Worm (Caenorhabditis elegans): Measurements from ENCODE around the gene pdr-1.

The pdr-1 gene

ce11 chrIII:13755689-13756088 lies 15.6 kb upstream of the pdr-1 start, which contains the start of gene toca-2:
TSS of gene toca-2 (plus strand) at chrIII:13755896.
- TF ChIP-seq dao-5 (tag; optimal IDR thresholded peaks at IDR 0.05) (no peak), W03F9.2 (tag; optimal IDR thresholded peaks at IDR 0.05) (peak; percentile 19), him-1 (tag; optimal IDR thresholded peaks at IDR 0.05) (no peak)

- TF ChIP-seq him-1 (tag; optimal IDR thresholded peaks at IDR 0.05), result no peak
- TF ChIP-seq dao-5 (tag; optimal IDR thresholded peaks at IDR 0.05), result no peak
- TF ChIP-seq W03F9.2 (tag; optimal IDR thresholded peaks at IDR 0.05), result no peak
These were observed 11.6 kb upstream of the pdr-1 start for ce11 chrIII:13759691-13760090.

DNA sequence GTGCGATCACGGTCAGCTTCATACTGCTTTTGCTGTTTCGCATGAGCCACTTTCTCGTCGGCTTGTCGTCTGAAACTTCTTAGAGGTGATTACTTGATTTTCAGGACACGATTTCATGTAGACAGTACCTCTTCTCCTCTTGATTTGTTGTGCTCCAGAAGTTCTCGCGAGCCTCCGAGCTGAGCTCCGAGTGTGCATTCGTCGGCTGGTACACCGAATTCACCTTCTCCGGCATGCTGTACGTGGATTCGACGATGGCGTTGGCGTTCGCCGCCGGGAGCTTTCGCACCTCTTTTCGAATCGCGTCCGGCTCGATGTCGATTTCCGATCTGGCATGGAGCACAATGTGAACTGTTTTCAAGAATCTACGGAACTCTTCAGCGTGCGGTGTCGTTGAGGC lies 10.3 kb upstream of the pdr-1 start:
- no peak for TF ChIP-seq dao-5 (tag; optimal IDR thresholded peaks at IDR 0.05)
- TF ChIP-seq W03F9.2 (tag; optimal IDR thresholded peaks at IDR 0.05), result no peak
- TF ChIP-seq him-1 (tag; optimal IDR thresholded peaks at IDR 0.05), result no peak

DNA sequence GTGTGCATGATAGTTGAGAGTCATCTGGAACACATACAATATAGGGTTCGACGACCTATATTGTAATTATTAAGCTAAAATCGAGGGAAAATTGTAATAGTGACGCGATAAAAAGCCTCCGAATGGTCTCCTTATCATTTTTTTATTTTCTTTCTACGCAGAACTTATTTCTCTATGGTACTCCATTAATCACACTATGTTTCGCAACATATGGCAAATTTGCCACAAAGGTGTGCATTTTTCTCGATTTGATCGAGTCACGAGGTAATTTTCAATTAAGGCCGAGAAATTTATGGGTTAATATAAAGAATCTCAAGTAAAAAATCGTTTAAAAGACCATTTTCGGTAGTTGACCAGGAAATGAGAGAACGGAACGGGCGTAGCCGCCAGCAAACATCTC lies 9.3 kb upstream of the pdr-1 start, which contains the start of gene dbn-1:
Gene dbn-1 (minus strand): TSS at position 24 of the 400 bp plus-strand sequence.
- TF ChIP-seq dao-5 (tag; optimal IDR thresholded peaks at IDR 0.05), result no peak
- no peak for TF ChIP-seq W03F9.2 (tag; optimal IDR thresholded peaks at IDR 0.05)
- no peak for TF ChIP-seq him-1 (tag; optimal IDR thresholded peaks at IDR 0.05)

- TF ChIP-seq him-1 (tag; optimal IDR thresholded peaks at IDR 0.05), result no peak
- TF ChIP-seq W03F9.2 (tag; optimal IDR thresholded peaks at IDR 0.05), result no peak
- TF ChIP-seq dao-5 (tag; optimal IDR thresholded peaks at IDR 0.05), result no peak
These were observed 7.8 kb upstream of the pdr-1 start for ce11 chrIII:13763260-13764112.

DNA sequence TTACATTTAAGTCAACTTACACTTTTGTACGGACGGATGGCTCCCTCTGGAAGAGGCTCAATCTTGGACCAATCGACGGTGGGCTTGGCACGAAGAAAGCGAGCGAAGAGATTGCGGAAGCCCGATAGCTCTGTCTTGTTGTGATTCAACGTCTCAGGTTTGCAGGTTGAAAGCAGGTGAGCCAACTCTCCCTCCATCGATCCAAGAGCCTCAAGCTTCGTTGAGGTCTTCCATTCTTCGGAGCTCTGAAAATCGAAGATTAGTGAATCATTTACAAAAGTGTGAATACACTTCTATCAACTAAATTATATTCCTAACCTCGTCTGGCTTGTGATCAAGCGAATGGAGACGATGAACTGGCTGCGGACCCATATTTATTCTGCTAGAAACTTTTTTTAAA lies 5.5 kb upstream of the pdr-1 start:
- TF ChIP-seq him-1 (tag; optimal IDR thresholded peaks at IDR 0.05) (no peak), dao-5 (tag; optimal IDR thresholded peaks at IDR 0.05) (no peak), W03F9.2 (tag; optimal IDR thresholded peaks at IDR 0.05) (no peak)

ce11 chrIII:13766704-13767323 lies 4.5 kb upstream of the pdr-1 start:
- TF ChIP-seq W03F9.2 (tag; optimal IDR thresholded peaks at IDR 0.05) (no peak), dao-5 (tag; optimal IDR thresholded peaks at IDR 0.05) (no peak), him-1 (tag; optimal IDR thresholded peaks at IDR 0.05) (no peak)

DNA sequence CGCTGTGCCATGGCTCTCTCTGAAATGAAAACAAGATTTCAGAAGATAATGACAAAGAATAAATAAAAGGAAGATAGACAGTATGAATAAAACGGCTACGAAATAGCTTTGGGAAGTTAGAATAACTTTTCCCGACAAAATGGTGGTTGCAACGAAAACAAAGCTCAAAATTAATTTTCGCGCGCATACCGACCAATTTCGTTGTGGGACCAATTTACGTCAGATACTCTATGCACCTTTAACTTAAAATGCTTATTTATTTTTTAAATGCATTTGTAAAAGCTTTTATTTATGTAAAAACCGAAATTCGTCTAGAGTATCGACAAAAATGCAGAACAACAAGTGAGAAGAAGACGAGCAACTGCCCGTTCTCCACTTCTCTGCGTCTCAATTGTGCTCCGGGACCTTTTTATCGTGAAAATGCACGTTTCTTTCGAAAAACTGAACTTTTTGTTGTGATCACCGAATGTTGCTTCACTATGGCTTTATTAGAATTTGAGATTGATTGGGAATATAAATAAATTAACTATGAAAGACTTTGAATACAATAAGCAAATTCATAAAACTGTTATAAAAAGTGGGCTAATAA lies 3.1 kb upstream of the pdr-1 start, which contains the start of gene rml-1:
Gene rml-1 (minus strand): TSS at position 19 of the 589 bp plus-strand sequence.
- TF ChIP-seq W03F9.2 (tag; optimal IDR thresholded peaks at IDR 0.05) (no peak), dao-5 (tag; optimal IDR thresholded peaks at IDR 0.05) (no peak), him-1 (tag; optimal IDR thresholded peaks at IDR 0.05) (no peak)

DNA sequence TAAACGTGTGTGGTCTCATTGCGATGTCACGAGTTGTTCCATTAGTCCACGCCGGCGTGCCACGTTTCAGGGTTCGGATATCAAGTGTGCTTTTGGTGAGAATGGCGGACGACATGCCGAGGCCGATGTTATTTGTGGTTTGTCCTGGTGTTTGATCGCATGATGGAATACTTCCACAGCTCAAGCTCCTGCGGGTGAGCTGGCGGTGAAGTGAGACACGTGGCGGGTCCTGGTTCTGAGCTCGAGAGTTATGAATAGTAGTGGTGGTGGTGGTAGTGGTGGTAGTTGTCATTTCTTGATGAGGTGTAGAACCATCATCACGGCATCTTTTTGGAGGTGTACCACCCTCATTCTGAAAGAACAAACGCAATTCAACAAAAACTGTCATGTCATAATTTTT lies 1.3 kb upstream of the pdr-1 start:
- TF ChIP-seq dao-5 (tag; optimal IDR thresholded peaks at IDR 0.05), result no peak
- no peak for TF ChIP-seq W03F9.2 (tag; optimal IDR thresholded peaks at IDR 0.05)
- TF ChIP-seq him-1 (tag; optimal IDR thresholded peaks at IDR 0.05), result no peak

DNA sequence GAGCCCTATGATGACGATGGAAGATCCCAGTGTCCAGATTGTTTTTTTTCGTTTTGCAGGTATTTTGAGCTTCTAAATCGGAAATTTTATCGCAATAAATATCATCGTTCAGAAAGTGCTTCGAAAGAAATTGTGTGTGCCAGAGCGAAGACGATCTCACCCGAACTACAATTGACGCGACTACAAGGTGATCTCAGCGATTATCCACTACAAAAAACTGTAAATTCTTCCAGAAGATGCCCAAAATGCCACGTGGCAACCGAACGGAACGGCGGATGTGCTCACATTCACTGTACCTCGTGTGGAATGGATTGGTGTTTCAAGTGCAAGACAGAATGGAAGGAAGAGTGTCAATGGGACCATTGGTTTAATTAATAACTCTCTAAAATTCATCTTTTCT lies 1.6 kb downstream of the pdr-1 start, which contains the start of gene mdt-29:
Gene mdt-29 (plus strand): TSS at position 301 of the 400 bp plus-strand sequence.
- TF ChIP-seq W03F9.2 (tag; optimal IDR thresholded peaks at IDR 0.05), result no peak
- no peak for TF ChIP-seq him-1 (tag; optimal IDR thresholded peaks at IDR 0.05)
- TF ChIP-seq dao-5 (tag; optimal IDR thresholded peaks at IDR 0.05), result no peak

- TF ChIP-seq him-1 (tag; optimal IDR thresholded peaks at IDR 0.05) (no peak), W03F9.2 (tag; optimal IDR thresholded peaks at IDR 0.05) (no peak), dao-5 (tag; optimal IDR thresholded peaks at IDR 0.05) (no peak)
These were observed 7.5 kb downstream of the pdr-1 start for ce11 chrIII:13778816-13779215.

- TF ChIP-seq him-1 (tag; optimal IDR thresholded peaks at IDR 0.05), result no peak
- no peak for TF ChIP-seq dao-5 (tag; optimal IDR thresholded peaks at IDR 0.05)
- no peak for TF ChIP-seq W03F9.2 (tag; optimal IDR thresholded peaks at IDR 0.05)
These were observed 8.2 kb downstream of the pdr-1 start for ce11 chrIII:13779360-13780093.

ce11 chrIII:13780199-13780706 lies 8.9 kb downstream of the pdr-1 start, which contains the start of gene pot-3:
TSS of gene pot-3 (plus strand) at chrIII:13780215.
- no peak for TF ChIP-seq him-1 (tag; optimal IDR thresholded peaks at IDR 0.05)
- no peak for TF ChIP-seq dao-5 (tag; optimal IDR thresholded peaks at IDR 0.05)
- no peak for TF ChIP-seq W03F9.2 (tag; optimal IDR thresholded peaks at IDR 0.05)
